Worm (Caenorhabditis elegans) whole organism, L3 larva: ENCODE results near the gene W06G6.10.

Source experiments
- ZK546.5 ChIP-seq: sonication (generic microtip); optimal IDR thresholded peaks from 2 replicates; lab custom pipeline; 2017; ENCODE audit warnings: missing biosample characterization, missing genetic modification characterization
- egl-27 ChIP-seq: sonication (generic microtip); optimal IDR thresholded peaks from 4 replicates; lab custom pipeline; 2017; ENCODE audit warnings: missing biosample characterization, missing genetic modification reagents, missing genetic modification characterization
- fkh-10 ChIP-seq: sonication (generic microtip); optimal IDR thresholded peaks from 2 replicates; lab custom pipeline; 2017; ENCODE audit warnings: missing biosample characterization, missing genetic modification reagents, missing genetic modification characterization
- nhr-11 ChIP-seq: fragments of 150-350 bp; optimal IDR thresholded peaks from 2 replicates; lab custom pipeline; 2014; ENCODE audit warnings: missing biosample characterization, missing genetic modification characterization
- nhr-12 ChIP-seq: fragments of 150-350 bp; optimal IDR thresholded peaks from 2 replicates; lab custom pipeline; 2014; ENCODE audit warnings: missing biosample characterization, missing genetic modification characterization
- nhr-77 ChIP-seq: fragments of 150-350 bp; optimal IDR thresholded peaks from 2 replicates; lab custom pipeline; 2014; ENCODE audit warnings: missing biosample characterization, missing genetic modification characterization
- snpc-4 ChIP-seq: fragments of 150-350 bp; optimal IDR thresholded peaks from 2 replicates; lab custom pipeline; 2014; ENCODE audit warnings: missing biosample characterization, missing genetic modification characterization
- unc-62 ChIP-seq: fragments of 150-350 bp; sonication (generic microtip); optimal IDR thresholded peaks from 4 replicates; lab custom pipeline; 2014; ENCODE audit warnings: missing biosample characterization, missing genetic modification reagents, missing genetic modification characterization
- zag-1 ChIP-seq: fragments of 150-350 bp; optimal IDR thresholded peaks from 2 replicates; lab custom pipeline; 2014; ENCODE audit warnings: missing biosample characterization, missing genetic modification characterization

DNA sequence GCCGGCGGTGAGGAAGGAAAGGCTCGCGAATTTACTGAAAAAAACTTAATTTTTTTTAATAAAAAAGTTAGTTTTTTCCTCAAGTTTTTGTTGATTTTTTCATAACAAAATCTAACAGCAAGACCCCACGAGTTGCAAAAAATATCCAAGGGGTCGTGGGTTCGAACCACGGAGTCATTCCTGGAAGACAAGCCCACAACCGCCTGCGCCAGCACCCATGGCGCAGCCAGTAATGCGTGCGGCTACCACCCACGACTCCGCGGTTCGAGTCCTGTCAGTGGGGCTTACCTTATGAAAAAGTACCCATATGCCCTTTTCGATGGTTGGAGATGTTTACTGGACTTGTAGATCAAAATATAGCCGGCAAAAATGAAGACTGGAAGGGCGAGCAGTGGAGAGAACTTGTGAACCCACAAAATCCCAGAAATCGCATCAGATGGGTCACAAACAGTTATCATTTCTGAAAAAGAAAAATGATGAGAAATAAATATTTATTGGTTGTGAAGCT is 24.2 kb downstream of the W06G6.10 start, which contains the start of gene Y70C5A.2:
- TF ChIP-seq unc-62 (no peak), nhr-12 (tag; lab: Kevin White, UChicago) (no peak), snpc-4 (tag; lab: Kevin White, UChicago) (no peak), nhr-77 (tag; lab: Kevin White, UChicago) (no peak), zag-1 (tag; lab: Kevin White, UChicago) (no peak), ZK546.5 (tag; lab: Kevin White, UChicago) (no peak), fkh-10 (GFP tag; lab: Kevin White, UChicago) (no peak), nhr-11 (tag; lab: Kevin White, UChicago) (no peak), egl-27 (no peak)
